Fruit fly (Drosophila melanogaster): ENCODE measurements around the gene Cpr76Bb.
"Not testable (repeated sequence)": the region's sequence is repeated elsewhere in the genome, so short reads cannot be mapped to it uniquely, and the experiment has no call there.

Cpr76Bb gene

dm6 chr3L:19519349-19519748, at the start of gene Cpr76Bb:
TSS of gene Cpr76Bb (plus strand) at chr3L:19519649.
- no peak for TF ChIP-seq fru (GFP tag; optimal IDR thresholded peaks at IDR 0.05)
- no peak for TF ChIP-seq sage (GFP tag; optimal IDR thresholded peaks at IDR 0.05)
- no peak for TF ChIP-seq usp (GFP tag; optimal IDR thresholded peaks at IDR 0.05)
- TF ChIP-seq HLH106 (tag; optimal IDR thresholded peaks at IDR 0.05), result no peak
- no peak for TF ChIP-seq jim (GFP tag; optimal IDR thresholded peaks at IDR 0.05)
- no peak for TF ChIP-seq lola (GFP tag; optimal IDR thresholded peaks at IDR 0.05)
- TF ChIP-seq Hnf4 (GFP tag; optimal IDR thresholded peaks at IDR 0.05), result no peak
- no peak for TF ChIP-seq N (GFP tag; optimal IDR thresholded peaks at IDR 0.05)
- TF ChIP-seq CG32264 (GFP tag; optimal IDR thresholded peaks at IDR 0.05), result no peak
- no peak for TF ChIP-seq Sp1 (GFP tag; optimal IDR thresholded peaks at IDR 0.05)
- TF ChIP-seq Hr78 (GFP tag; optimal IDR thresholded peaks at IDR 0.05), result no peak
- no peak for TF ChIP-seq h (GFP tag; optimal IDR thresholded peaks at IDR 0.05)
- TF ChIP-seq OdsH (GFP tag; optimal IDR thresholded peaks at IDR 0.05), result no peak
- TF ChIP-seq woc (GFP tag; optimal IDR thresholded peaks at IDR 0.05), result no peak
- no peak for TF ChIP-seq dmrt93B (GFP tag; optimal IDR thresholded peaks at IDR 0.05)
- no peak for TF ChIP-seq foxo (GFP tag; optimal IDR thresholded peaks at IDR 0.05)
- no peak for TF ChIP-seq tai (GFP tag; optimal IDR thresholded peaks at IDR 0.05)
- no peak for TF ChIP-seq Mio (GFP tag; optimal IDR thresholded peaks at IDR 0.05)
- no peak for TF ChIP-seq dsf (GFP tag; optimal IDR thresholded peaks at IDR 0.05; ENCODE audit: borderline replicate concordance)

dm6 chr3L:19472128-19472527, 47.3 kb upstream of the Cpr76Bb start, which contains the start of the genes 825-Oak and CG12519:
TSS of gene 825-Oak (minus strand) at chr3L:19472228.
TSS of gene CG12519 (plus strand) at chr3L:19472491.
- TF ChIP-seq Hr83 (GFP tag; optimal IDR thresholded peaks at IDR 0.05; ENCODE audit: poor library complexity, severe bottlenecking); jim (GFP tag; optimal IDR thresholded peaks at IDR 0.05); rgr (GFP tag; optimal IDR thresholded peaks at IDR 0.05): not testable (repeated sequence)

dm6 chr3L:19475478-19475877, 44.0 kb upstream of the Cpr76Bb start, which contains the start of the genes CG18294 and CG32213:
TSS of gene CG18294 (minus strand) at chr3L:19475578.
TSS of gene CG32213 (plus strand) at chr3L:19475839.
- not testable (repeated sequence) for TF ChIP-seq Mio, OdsH, dmrt93B (GFP tag; optimal IDR thresholded peaks at IDR 0.05)

- TF ChIP-seq N (GFP tag; optimal IDR thresholded peaks at IDR 0.05), result no peak
- peak; percentile 53 for TF ChIP-seq jim (GFP tag; optimal IDR thresholded peaks at IDR 0.05)
- no peak for TF ChIP-seq Mio (GFP tag; optimal IDR thresholded peaks at IDR 0.05)
- TF ChIP-seq Rel (GFP tag; optimal IDR thresholded peaks at IDR 0.05), result no peak
- peak; percentile 62 for TF ChIP-seq Rel (tag; optimal IDR thresholded peaks at IDR 0.05)
- TF ChIP-seq h (GFP tag; optimal IDR thresholded peaks at IDR 0.05), result no peak
- TF ChIP-seq dl (GFP tag; optimal IDR thresholded peaks at IDR 0.05; ENCODE audit: insufficient read depth in 1 of 2, partially characterized antibody in 2 of 2), result no peak
- no peak for TF ChIP-seq sv (GFP tag; optimal IDR thresholded peaks at IDR 0.05)
- no peak for TF ChIP-seq GATAd (GFP tag; optimal IDR thresholded peaks at IDR 0.05)
- no peak for TF ChIP-seq Vsx2 (GFP tag; optimal IDR thresholded peaks at IDR 0.05; ENCODE audit: partially characterized antibody)
- TF ChIP-seq ey (GFP tag; optimal IDR thresholded peaks at IDR 0.05), result no peak
- TF ChIP-seq dsf (GFP tag; optimal IDR thresholded peaks at IDR 0.05; ENCODE audit: borderline replicate concordance), result no peak
Measured at dm6 chr3L:19481209-19481608, 38.2 kb upstream of the Cpr76Bb start.

- TF ChIP-seq Dif (GFP tag; optimal IDR thresholded peaks at IDR 0.05; ENCODE audit: partially characterized antibody), result no peak
- TF ChIP-seq sv (GFP tag; optimal IDR thresholded peaks at IDR 0.05), result no peak
- TF ChIP-seq CrebA (GFP tag; optimal IDR thresholded peaks at IDR 0.05; ENCODE audit: borderline replicate concordance), result no peak
Measured at dm6 chr3L:19482014-19482413, 37.4 kb upstream of the Cpr76Bb start.

- no peak for TF ChIP-seq CG9705 (GFP tag; optimal IDR thresholded peaks at IDR 0.05)
- TF ChIP-seq Hnf4 (GFP tag; optimal IDR thresholded peaks at IDR 0.05), result no peak
- TF ChIP-seq sv (GFP tag; optimal IDR thresholded peaks at IDR 0.05), result no peak
- TF ChIP-seq Dfd (GFP tag; optimal IDR thresholded peaks at IDR 0.05), result no peak
- TF ChIP-seq Jra (GFP tag; optimal IDR thresholded peaks at IDR 0.05), result no peak
- TF ChIP-seq woc (GFP tag; optimal IDR thresholded peaks at IDR 0.05), result no peak
- TF ChIP-seq jim (GFP tag; optimal IDR thresholded peaks at IDR 0.05), result no peak
- no peak for TF ChIP-seq tai (GFP tag; optimal IDR thresholded peaks at IDR 0.05)
- TF ChIP-seq Rel (GFP tag; optimal IDR thresholded peaks at IDR 0.05), result no peak
- TF ChIP-seq Rel (tag; optimal IDR thresholded peaks at IDR 0.05), result no peak
- TF ChIP-seq Dif (GFP tag; optimal IDR thresholded peaks at IDR 0.05; ENCODE audit: partially characterized antibody), result peak; percentile 94
- peak; percentile 55 for TF ChIP-seq Myc (optimal IDR thresholded peaks at IDR 0.05)
- no peak for TF ChIP-seq sage (GFP tag; optimal IDR thresholded peaks at IDR 0.05)
- TF ChIP-seq br (GFP tag; optimal IDR thresholded peaks at IDR 0.05), result no peak
- peak in 1 of 2 experiments; percentile 42 for TF ChIP-seq dl (GFP tag; optimal IDR thresholded peaks at IDR 0.05; ENCODE audit: insufficient read depth in 1 of 2, partially characterized antibody in 2 of 2)
- no peak for TF ChIP-seq fru (GFP tag; optimal IDR thresholded peaks at IDR 0.05)
- no peak for TF ChIP-seq brk (GFP tag; optimal IDR thresholded peaks at IDR 0.05)
- no peak for TF ChIP-seq psq (GFP tag; optimal IDR thresholded peaks at IDR 0.05)
- no peak for TF ChIP-seq foxo (GFP tag; optimal IDR thresholded peaks at IDR 0.05)
- no peak for TF ChIP-seq ey (GFP tag; optimal IDR thresholded peaks at IDR 0.05)
- no peak for TF ChIP-seq OdsH (GFP tag; optimal IDR thresholded peaks at IDR 0.05)
- TF ChIP-seq CrebA (GFP tag; optimal IDR thresholded peaks at IDR 0.05; ENCODE audit: borderline replicate concordance), result no peak
- peak; percentile 70 for TF ChIP-seq Vsx2 (GFP tag; optimal IDR thresholded peaks at IDR 0.05; ENCODE audit: partially characterized antibody)
- no peak for TF ChIP-seq Abd-B (GFP tag; optimal IDR thresholded peaks at IDR 0.05)
Measured at dm6 chr3L:19483007-19483406, 36.4 kb upstream of the Cpr76Bb start.

Measured in whole organism, wandering third instar larva.